Worm (Caenorhabditis elegans) whole organism, early embryonic: ENCODE results near the gene K02E11.6.

Experiments
- ama-1 ChIP-seq: fragments of 150-350 bp; optimal IDR thresholded peaks from 2 replicates; lab custom pipeline; 2014
- ceh-13 ChIP-seq: fragments of 200-800 bp; sonication (Bioruptor generic); optimal IDR thresholded peaks from 2 replicates; lab custom pipeline; 2018; ENCODE audit warnings: mild to moderate bottlenecking, missing genetic modification characterization, missing compliant biosample characterization
- ceh-36 ChIP-seq: sonication (generic microtip); optimal IDR thresholded peaks from 2 replicates; lab custom pipeline; 2016; ENCODE audit warnings: missing genetic modification characterization, inconsistent platforms, missing compliant biosample characterization
- ets-7 ChIP-seq: sonication (generic microtip); optimal IDR thresholded peaks from 2 replicates; lab custom pipeline; 2016; ENCODE audit warnings: missing genotype, missing genetic modification characterization, missing compliant biosample characterization
- flt-1 ChIP-seq: fragments of 200-800 bp; sonication (Bioruptor generic); IDR thresholded peaks from 2 replicates; pipeline ENCODE4 v1.3.6; 2022; ENCODE audit warnings: missing genetic modification characterization, missing compliant biosample characterization
- hmbx-1 ChIP-seq: sonication (generic microtip); optimal IDR thresholded peaks from 2 replicates; lab custom pipeline; 2016; ENCODE audit warnings: mild to moderate bottlenecking, missing genetic modification characterization, missing compliant biosample characterization
- hmg-4 ChIP-seq: fragments of 200-800 bp; sonication (Bioruptor generic); optimal IDR thresholded peaks from 2 replicates; lab custom pipeline; 2018; ENCODE audit warnings: mild to moderate bottlenecking, missing genetic modification characterization, missing compliant biosample characterization
- hnd-1 ChIP-seq: sonication (generic microtip); optimal IDR thresholded peaks from 2 replicates; lab custom pipeline; 2016; ENCODE audit warnings: missing genetic modification characterization, missing compliant biosample characterization
- pes-1 ChIP-seq: fragments of 200-800 bp; sonication (Bioruptor generic); IDR thresholded peaks from 2 replicates; pipeline ENCODE4 v1.3.6; 2022; ENCODE audit warnings: missing genetic modification reagents, missing genetic modification characterization, missing compliant biosample characterization
- scrt-1 ChIP-seq: fragments of 200-800 bp; sonication (Bioruptor generic); IDR thresholded peaks from 2 replicates; pipeline ENCODE4 v1.3.6; 2022; ENCODE audit warnings: missing genetic modification characterization, missing compliant biosample characterization
- sea-1 ChIP-seq: fragments of 200-800 bp; sonication (Bioruptor generic); conservative IDR thresholded peaks from 2 replicates; pipeline ENCODE4 v1.3.6; 2022; ENCODE audit warnings: missing genetic modification characterization, missing compliant biosample characterization
- tbx-11 ChIP-seq: fragments of 200-800 bp; sonication (Bioruptor generic); IDR thresholded peaks from 2 replicates; pipeline ENCODE4 v1.3.6; 2022; ENCODE audit warnings: missing genetic modification characterization, missing compliant biosample characterization
- tbx-37 ChIP-seq: fragments of 200-800 bp; sonication (Bioruptor generic); conservative IDR thresholded peaks from 2 replicates; pipeline ENCODE4 v1.3.6; 2022; ENCODE audit warnings: missing genetic modification reagents, missing genetic modification characterization, missing compliant biosample characterization
- tra-4 ChIP-seq: sonication (generic microtip); optimal IDR thresholded peaks from 2 replicates; lab custom pipeline; 2017; ENCODE audit warnings: missing genetic modification characterization, missing compliant biosample characterization

DNA sequence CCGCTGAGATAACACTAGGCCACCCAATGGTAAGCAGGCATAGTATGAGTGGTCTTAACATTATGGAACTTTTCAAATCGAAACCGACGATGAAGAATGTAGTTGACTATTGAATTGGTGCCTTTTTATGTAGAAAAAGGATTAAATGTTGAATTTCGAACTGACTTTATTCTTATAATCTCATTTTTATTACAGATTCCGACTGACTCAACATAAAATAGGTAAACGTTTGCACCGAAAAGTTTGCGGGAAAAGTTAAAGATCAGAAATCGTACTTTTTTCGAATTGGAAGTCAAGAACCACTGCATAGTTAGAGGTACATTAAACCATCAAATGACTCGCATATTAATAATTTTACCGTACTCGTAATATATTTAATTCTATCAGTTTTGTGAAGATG, 5.6 kb downstream of the K02E11.6 start, which contains the start of gene K02E11.7:
- no peak for TF ChIP-seq ama-1 (lab: Kevin White, UChicago)
- no peak for TF ChIP-seq hmbx-1
- TF ChIP-seq scrt-1, result no peak
- no peak for TF ChIP-seq tra-4 (tag; lab: Kevin White, UChicago)
- no peak for TF ChIP-seq ceh-13 (GFP tag; lab: Kevin White, UChicago)
- TF ChIP-seq ets-7, result no peak
- TF ChIP-seq tbx-37, result no peak
- TF ChIP-seq sea-1 (GFP tag; lab: Robert Waterston, UW), result no peak
- no peak for TF ChIP-seq tbx-11 (GFP tag; lab: Robert Waterston, UW)
- no peak for TF ChIP-seq ceh-36 (tag; lab: Kevin White, UChicago)
- no peak for TF ChIP-seq hnd-1 (tag; lab: Kevin White, UChicago)
- TF ChIP-seq flt-1, result no peak
- TF ChIP-seq pes-1 (GFP tag; lab: Robert Waterston, UW), result no peak
- TF ChIP-seq hmg-4 (GFP tag; lab: Kevin White, UChicago), result no peak
